Fruit fly (Drosophila melanogaster): ENCODE measurements around the gene Cp190.
A peak's percentile ranks its signal among the peaks of the same experiment; 100 is the strongest.

dm6 chr3R:15290642-15291118, 15.6 kb upstream of the Cp190 start, which contains the start of gene CG45218:
- TF ChIP-seq salr (GFP tag; optimal IDR thresholded peaks at IDR 0.05) (peak in 1 of 2 experiments; percentile 0), Lpt (GFP tag; optimal IDR thresholded peaks at IDR 0.05) (no peak), cyc (GFP tag; optimal IDR thresholded peaks at IDR 0.05) (no peak), Eip78C (GFP tag) (peak; percentile 59), Sox102F (GFP tag; optimal IDR thresholded peaks at IDR 0.05) (peak; percentile 6), net (GFP tag; optimal IDR thresholded peaks at IDR 0.05) (no peak), CG31627 (GFP tag; optimal IDR thresholded peaks at IDR 0.05) (no peak)

Measured in whole organism, prepupa.